Worm (Caenorhabditis elegans): ENCODE results near the gene sek-4.

sek-4 gene

ce11 chrX:5354022-5354876 is 20.6 kb upstream of the sek-4 start, which contains the start of gene pfn-2:
TSS of gene pfn-2 (minus strand) at chrX:5354072.
- peak; percentile 75 for TF ChIP-seq mls-2 (tag; optimal IDR thresholded peaks at IDR 0.05)
- peak; percentile 18 for TF ChIP-seq drap-1 (GFP tag; optimal IDR thresholded peaks at IDR 0.05)
- no peak for TF ChIP-seq lsy-2 (tag; optimal IDR thresholded peaks at IDR 0.05)
- TF ChIP-seq ham-2 (GFP tag; optimal IDR thresholded peaks at IDR 0.05) = peak; percentile 44
- TF ChIP-seq cnd-1 (tag; optimal IDR thresholded peaks at IDR 0.05) = peak; percentile 57
- TF ChIP-seq sptf-1 (tag; optimal IDR thresholded peaks at IDR 0.05) = peak; percentile 74
- peak; percentile 33 for TF ChIP-seq lin-32 (GFP tag; optimal IDR thresholded peaks at IDR 0.05)
- TF ChIP-seq M03D4.4 (tag; optimal IDR thresholded peaks at IDR 0.05) = peak; percentile 68
- TF ChIP-seq ceh-43 (GFP tag; optimal IDR thresholded peaks at IDR 0.05) = no peak
- no peak for TF ChIP-seq nhr-2 (tag; optimal IDR thresholded peaks at IDR 0.05)
- no peak for TF ChIP-seq bed-3 (GFP tag; optimal IDR thresholded peaks at IDR 0.05)
- no peak for TF ChIP-seq hlh-1 (tag; optimal IDR thresholded peaks at IDR 0.05)
- no peak for TF ChIP-seq snpc-4 (tag; optimal IDR thresholded peaks at IDR 0.05)
- no peak for TF ChIP-seq elt-1 (tag; optimal IDR thresholded peaks at IDR 0.05; ENCODE audit: borderline replicate concordance, insufficient read depth)
- peak; percentile 42 for TF ChIP-seq sem-2 (GFP tag; optimal IDR thresholded peaks at IDR 0.05)
- TF ChIP-seq nhr-12 (tag; optimal IDR thresholded peaks at IDR 0.05) = no peak
- TF ChIP-seq ces-1 (GFP tag; optimal IDR thresholded peaks at IDR 0.05) = no peak

- TF ChIP-seq ceh-43 (GFP tag; optimal IDR thresholded peaks at IDR 0.05) (no peak), ceh-83 (GFP tag; optimal IDR thresholded peaks at IDR 0.05) (no peak), ham-2 (GFP tag; optimal IDR thresholded peaks at IDR 0.05) (no peak), zip-8 (tag; optimal IDR thresholded peaks at IDR 0.05) (no peak)
Observed at ce11 chrX:5355253-5355652, 19.6 kb upstream of the sek-4 start.

DNA sequence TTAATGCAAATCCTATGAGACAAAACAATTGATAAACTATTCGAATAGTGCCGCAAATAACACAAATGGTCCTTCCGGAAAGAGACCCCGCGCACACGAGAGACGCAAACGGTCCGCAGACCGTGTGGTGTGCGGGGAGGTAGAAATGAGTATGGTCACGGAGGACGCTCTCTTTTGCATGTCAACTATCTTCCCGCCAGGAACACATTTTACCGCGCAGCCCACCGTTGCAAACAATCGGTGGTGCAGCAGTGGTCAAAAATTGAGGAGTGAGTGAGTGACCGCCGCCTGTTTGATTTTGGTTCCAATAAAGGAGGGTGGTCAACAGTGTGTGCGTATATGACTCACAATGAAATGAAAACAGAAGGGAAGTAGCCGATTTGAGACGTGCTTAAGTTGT is 14.2 kb upstream of the sek-4 start:
- TF ChIP-seq ceh-39 (tag; optimal IDR thresholded peaks at IDR 0.05) = no peak
- TF ChIP-seq tbx-8 (GFP tag; optimal IDR thresholded peaks at IDR 0.05) = no peak
- TF ChIP-seq unc-39 (tag; optimal IDR thresholded peaks at IDR 0.05) = no peak
- TF ChIP-seq ces-1 (GFP tag; optimal IDR thresholded peaks at IDR 0.05) = no peak
- peak; percentile 30 for TF ChIP-seq nhr-2 (tag; optimal IDR thresholded peaks at IDR 0.05)
- peak; percentile 17 for TF ChIP-seq ztf-11 (tag; optimal IDR thresholded peaks at IDR 0.05)
- TF ChIP-seq elt-1 (tag; optimal IDR thresholded peaks at IDR 0.05; ENCODE audit: borderline replicate concordance, insufficient read depth) = no peak
- TF ChIP-seq elt-3 (tag; optimal IDR thresholded peaks at IDR 0.05) = no peak
- no peak for TF ChIP-seq mls-2 (tag; optimal IDR thresholded peaks at IDR 0.05)
- TF ChIP-seq mab-5 (tag; optimal IDR thresholded peaks at IDR 0.05) = no peak
- peak; percentile 42 for TF ChIP-seq ham-2 (GFP tag; optimal IDR thresholded peaks at IDR 0.05)
- no peak for TF ChIP-seq M03D4.4 (tag; optimal IDR thresholded peaks at IDR 0.05)
- no peak for TF ChIP-seq nhr-76 (tag; optimal IDR thresholded peaks at IDR 0.05)
- no peak for TF ChIP-seq flh-1 (GFP tag; optimal IDR thresholded peaks at IDR 0.05)
- TF ChIP-seq lin-13 (tag; optimal IDR thresholded peaks at IDR 0.05) = no peak
- peak; percentile 11 for TF ChIP-seq sptf-1 (tag; optimal IDR thresholded peaks at IDR 0.05)
- TF ChIP-seq bed-3 (GFP tag; optimal IDR thresholded peaks at IDR 0.05) = no peak
- no peak for TF ChIP-seq ceh-43 (GFP tag; optimal IDR thresholded peaks at IDR 0.05)
- no peak for TF ChIP-seq mep-1 (tag; optimal IDR thresholded peaks at IDR 0.05)
- peak; percentile 38 for TF ChIP-seq cnd-1 (tag; optimal IDR thresholded peaks at IDR 0.05)
- no peak for TF ChIP-seq lin-32 (GFP tag; optimal IDR thresholded peaks at IDR 0.05)
- no peak for TF ChIP-seq hlh-1 (tag; optimal IDR thresholded peaks at IDR 0.05)
- TF ChIP-seq nhr-12 (tag; optimal IDR thresholded peaks at IDR 0.05) = no peak
- no peak for TF ChIP-seq nhr-237 (tag; optimal IDR thresholded peaks at IDR 0.05)
- peak; percentile 54 for TF ChIP-seq pha-4 (tag; optimal IDR thresholded peaks at IDR 0.05)
- no peak for TF ChIP-seq ceh-83 (GFP tag; optimal IDR thresholded peaks at IDR 0.05)

ce11 chrX:5364222-5364621 is 10.6 kb upstream of the sek-4 start, which contains the start of gene chtl-1:
TSS of gene chtl-1 (minus strand) at chrX:5364322.
- no peak for TF ChIP-seq flh-1 (GFP tag; optimal IDR thresholded peaks at IDR 0.05)
- TF ChIP-seq ham-2 (GFP tag; optimal IDR thresholded peaks at IDR 0.05) = no peak
